Worm (Caenorhabditis elegans) whole organism, early embryonic: ENCODE results near the gene sdz-20.

ENCODE experiments used
- ama-1 ChIP-seq: fragments of 150-350 bp; optimal IDR thresholded peaks from 2 replicates; lab custom pipeline; 2014
- ets-7 ChIP-seq: sonication (generic microtip); optimal IDR thresholded peaks from 2 replicates; lab custom pipeline; 2016; ENCODE audit warnings: missing genotype, missing genetic modification characterization, missing compliant biosample characterization
- flt-1 ChIP-seq: fragments of 200-800 bp; sonication (Bioruptor generic); IDR thresholded peaks from 2 replicates; pipeline ENCODE4 v1.3.6; 2022; ENCODE audit warnings: missing genetic modification characterization, missing compliant biosample characterization
- hnd-1 ChIP-seq: sonication (generic microtip); optimal IDR thresholded peaks from 2 replicates; lab custom pipeline; 2016; ENCODE audit warnings: missing genetic modification characterization, missing compliant biosample characterization
- scrt-1 ChIP-seq: fragments of 200-800 bp; sonication (Bioruptor generic); IDR thresholded peaks from 2 replicates; pipeline ENCODE4 v1.3.6; 2022; ENCODE audit warnings: missing genetic modification characterization, missing compliant biosample characterization
- sea-1 ChIP-seq: fragments of 200-800 bp; sonication (Bioruptor generic); conservative IDR thresholded peaks from 2 replicates; pipeline ENCODE4 v1.3.6; 2022; ENCODE audit warnings: missing genetic modification characterization, missing compliant biosample characterization
- tbx-37 ChIP-seq: fragments of 200-800 bp; sonication (Bioruptor generic); conservative IDR thresholded peaks from 2 replicates; pipeline ENCODE4 v1.3.6; 2022; ENCODE audit warnings: missing genetic modification reagents, missing genetic modification characterization, missing compliant biosample characterization

ce11 chrIII:13324739-13325138, 9.1 kb upstream of the sdz-20 start, which contains the start of gene F53A2.1:
- no peak for TF ChIP-seq ama-1 (lab: Kevin White, UChicago)
- no peak for TF ChIP-seq tbx-37 (GFP tag; lab: Robert Waterston, UW)
- no peak for TF ChIP-seq sea-1
- TF ChIP-seq flt-1 (GFP tag; lab: Robert Waterston, UW) = no peak
- no peak for TF ChIP-seq hnd-1 (tag; lab: Kevin White, UChicago)
- TF ChIP-seq ets-7 (tag; lab: Kevin White, UChicago) = no peak
- no peak for TF ChIP-seq scrt-1
